Fruit fly (Drosophila melanogaster) whole organism, embryonic: ENCODE results near the gene Nup98-96.

Source experiments
- Blimp-1 ChIP-seq: fragments of 200-800 bp; sonication (Bioruptor generic); optimal IDR thresholded peaks from 3 replicates; lab custom pipeline; 2018; ENCODE audit warnings: missing biosample characterization, missing genetic modification characterization, mild to moderate bottlenecking, moderate library complexity, missing genetic modification reagents
- CG11695 ChIP-seq: fragments of 200-800 bp; sonication (Bioruptor generic); IDR thresholded peaks from 3 replicates; pipeline ENCODE4 v1.3.6; 2022; ENCODE audit warnings: missing biosample characterization, missing genetic modification characterization
- CG12391 ChIP-seq: fragments of 200-800 bp; sonication (Bioruptor generic); optimal IDR thresholded peaks from 3 replicates; lab custom pipeline; 2018; ENCODE audit warnings: missing biosample characterization, mild to moderate bottlenecking, missing genetic modification characterization, moderate library complexity
- CG15269 ChIP-seq: fragments of 200-800 bp; sonication (Bioruptor generic); optimal IDR thresholded peaks from 2 replicates; lab custom pipeline; 2018; ENCODE audit warnings: missing biosample characterization, mild to moderate bottlenecking, missing genetic modification characterization, moderate library complexity
- CG1529 ChIP-seq: fragments of 200-800 bp; sonication (Bioruptor generic); optimal IDR thresholded peaks from 3 replicates; lab custom pipeline; 2018; ENCODE audit warnings: missing biosample characterization, missing genetic modification characterization
- CG17359 ChIP-seq: fragments of 200-800 bp; sonication (Bioruptor generic); optimal IDR thresholded peaks from 3 replicates; lab custom pipeline; 2018; ENCODE audit warnings: missing biosample characterization, mild to moderate bottlenecking, missing genetic modification characterization, moderate library complexity
- CG2712 ChIP-seq: fragments of 200-800 bp; optimal IDR thresholded peaks from 3 replicates; lab custom pipeline; 2019; ENCODE audit warnings: missing biosample characterization, mild to moderate bottlenecking, missing genetic modification characterization, moderate library complexity
- CG30403 ChIP-seq: fragments of 200-800 bp; sonication (Bioruptor generic); optimal IDR thresholded peaks from 3 replicates; lab custom pipeline; 2016; ENCODE audit warnings: missing biosample characterization, missing genetic modification characterization
- CG31388 ChIP-seq: fragments of 200-800 bp; sonication (Bioruptor generic); optimal IDR thresholded peaks from 2 replicates; lab custom pipeline; 2016; ENCODE audit warnings: missing biosample characterization, missing genetic modification characterization
- CG31441 ChIP-seq: fragments of 200-800 bp; sonication (Bioruptor generic); IDR thresholded peaks from 2 replicates; pipeline ENCODE4 v1.3.6; 2022; ENCODE audit warnings: missing biosample characterization, missing genetic modification characterization
- CG3281 ChIP-seq: fragments of 200-800 bp; sonication (Bioruptor generic); optimal IDR thresholded peaks from 3 replicates; lab custom pipeline; 2017; ENCODE audit warnings: missing biosample characterization, mild to moderate bottlenecking, missing genetic modification characterization
- CG5953 ChIP-seq: fragments of 200-800 bp; sonication (Bioruptor generic); IDR thresholded peaks from 2 replicates; pipeline ENCODE4 v1.3.6; 2022; ENCODE audit warnings: missing biosample characterization, missing genetic modification characterization
- CG6689 ChIP-seq: fragments of 200-800 bp; sonication (Bioruptor generic); IDR thresholded peaks from 2 replicates; pipeline ENCODE4 v1.3.6; 2022; ENCODE audit warnings: missing biosample characterization, missing genetic modification characterization
- CG7271 ChIP-seq: fragments of 200-800 bp; sonication (Bioruptor generic); optimal IDR thresholded peaks from 2 replicates; lab custom pipeline; 2018; ENCODE audit warnings: missing biosample characterization, mild to moderate bottlenecking, missing genetic modification characterization, moderate library complexity
- CG9437 ChIP-seq: fragments of 200-800 bp; sonication (Bioruptor generic); optimal IDR thresholded peaks from 2 replicates; lab custom pipeline; 2018; ENCODE audit warnings: missing biosample characterization, mild to moderate bottlenecking, missing genetic modification characterization
- Deaf1 ChIP-seq: fragments of 200-800 bp; optimal IDR thresholded peaks from 3 replicates; lab custom pipeline; 2019; ENCODE audit warnings: missing biosample characterization, mild to moderate bottlenecking, missing genetic modification characterization, moderate library complexity
- Drgx ChIP-seq: fragments of 200-800 bp; sonication (Bioruptor generic); IDR thresholded peaks from 2 replicates; pipeline ENCODE4 v1.3.6; 2022; ENCODE audit warnings: missing biosample characterization, missing genetic modification characterization
- HLH54F ChIP-seq: fragments of 200-800 bp; sonication (Bioruptor generic); optimal IDR thresholded peaks from 3 replicates; lab custom pipeline; 2016; ENCODE audit warnings: missing biosample characterization, missing genetic modification characterization
- Hr51 ChIP-seq, 2 experiments: fragments of 200-800 bp; sonication (Bioruptor generic); optimal IDR thresholded peaks; 2 replicates in 1 of 2; 3 replicates in 1 of 2; lab custom pipeline; 2016 to 2018; ENCODE audit warnings: missing biosample characterization in 2 of 2, missing genetic modification characterization in 2 of 2, mild to moderate bottlenecking in 1 of 2, moderate library complexity in 1 of 2
- Med ChIP-seq: fragments of 200-800 bp; sonication (Bioruptor generic); peaks from one replicate; lab custom pipeline; 2016; ENCODE audit warnings: missing biosample characterization, missing genetic modification characterization, mild to moderate bottlenecking, inconsistent platforms, moderate library complexity
- Meics ChIP-seq: fragments of 200-800 bp; sonication (Bioruptor generic); optimal IDR thresholded peaks from 2 replicates; lab custom pipeline; 2017; ENCODE audit warnings: missing biosample characterization, mild to moderate bottlenecking, missing genetic modification characterization
- Oli ChIP-seq: fragments of 200-800 bp; sonication (Bioruptor generic); optimal IDR thresholded peaks from 2 replicates; lab custom pipeline; 2018; ENCODE audit warnings: missing biosample characterization, mild to moderate bottlenecking, missing genetic modification characterization, moderate library complexity
- Optix ChIP-seq: fragments of 200-800 bp; sonication (Bioruptor generic); IDR thresholded peaks from 3 replicates; pipeline ENCODE4 v1.3.6; 2022; ENCODE audit warnings: missing biosample characterization, missing genetic modification characterization
- Sox100B ChIP-seq: fragments of 200-800 bp; sonication (Bioruptor generic); optimal IDR thresholded peaks from 3 replicates; lab custom pipeline; 2018; ENCODE audit warnings: missing biosample characterization, mild to moderate bottlenecking, missing genetic modification characterization
- Sox102F ChIP-seq: fragments of 200-800 bp; sonication (Bioruptor generic); optimal IDR thresholded peaks from 2 replicates; lab custom pipeline; 2018; ENCODE audit warnings: missing biosample characterization, mild to moderate bottlenecking, missing genetic modification characterization, moderate library complexity
- Ssrp ChIP-seq: fragments of 200-800 bp; sonication (Bioruptor generic); optimal IDR thresholded peaks from 2 replicates; lab custom pipeline; 2018; ENCODE audit warnings: missing biosample characterization, mild to moderate bottlenecking, missing genetic modification characterization, moderate library complexity
- amos ChIP-seq: fragments of 200-800 bp; sonication (Bioruptor generic); IDR thresholded peaks from 2 replicates; pipeline ENCODE4 v1.3.6; 2022; ENCODE audit warnings: missing biosample characterization, missing genetic modification characterization; ENCODE audit not compliant: partially characterized antibody
- bsh ChIP-seq, 2 experiments: fragments of 200-800 bp; sonication (Bioruptor generic); optimal IDR thresholded peaks; 2 replicates each; lab custom pipeline; 2017 to 2018; ENCODE audit warnings: mild to moderate bottlenecking in 2 of 2, missing biosample characterization in 2 of 2, missing genetic modification characterization in 2 of 2, moderate library complexity in 1 of 2
- ci ChIP-seq: fragments of 200-800 bp; sonication (Bioruptor generic); IDR thresholded peaks from 3 replicates; pipeline ENCODE4 v1.3.6; 2022; ENCODE audit warnings: missing biosample characterization, missing genetic modification characterization
- dmrt99B ChIP-seq: fragments of 200-800 bp; sonication (Bioruptor generic); optimal IDR thresholded peaks from 2 replicates; lab custom pipeline; 2018; ENCODE audit warnings: missing biosample characterization, mild to moderate bottlenecking, missing genetic modification characterization, moderate library complexity
- eve ChIP-seq, 2 experiments: fragments of >200 bp; optimal IDR thresholded peaks; 2 replicates each; lab custom pipeline; 2017; ENCODE audit warnings: missing biosample characterization in 2 of 2, missing genetic modification characterization in 2 of 2
- gem ChIP-seq: fragments of 200-800 bp; sonication (Bioruptor generic); optimal IDR thresholded peaks from 2 replicates; lab custom pipeline; 2019; ENCODE audit warnings: missing biosample characterization, mild to moderate bottlenecking, missing genetic modification characterization, moderate library complexity
- gfzf ChIP-seq: fragments of 200-800 bp; sonication (Bioruptor generic); optimal IDR thresholded peaks from 2 replicates; lab custom pipeline; 2016; ENCODE audit warnings: missing biosample characterization, mild to moderate bottlenecking, missing genetic modification characterization, moderate library complexity
- gsb ChIP-seq: fragments of 200-800 bp; sonication (Bioruptor generic); IDR thresholded peaks from 2 replicates; pipeline ENCODE4 v1.3.6; 2022; ENCODE audit warnings: missing biosample characterization, missing genetic modification characterization
- insv ChIP-seq, 2 experiments: fragments of 200-800 bp; sonication (Bioruptor generic); optimal IDR thresholded peaks; 3 replicates each; lab custom pipeline; 2016 to 2018; ENCODE audit warnings: missing biosample characterization in 2 of 2, missing genetic modification characterization in 2 of 2
- lilli ChIP-seq: fragments of 200-800 bp; sonication (Bioruptor generic); optimal IDR thresholded peaks from 3 replicates; lab custom pipeline; 2016; ENCODE audit warnings: missing biosample characterization, missing genetic modification characterization
- lmd ChIP-seq: fragments of 200-800 bp; sonication (Bioruptor generic); IDR thresholded peaks from 2 replicates; pipeline ENCODE4 v1.3.6; 2022; ENCODE audit warnings: missing biosample characterization, missing genetic modification characterization
- luna ChIP-seq: fragments of 200-800 bp; sonication (Bioruptor generic); optimal IDR thresholded peaks from 2 replicates; lab custom pipeline; 2016; ENCODE audit warnings: missing biosample characterization, missing genetic modification characterization
- nau ChIP-seq: fragments of 200-800 bp; sonication (Bioruptor generic); optimal IDR thresholded peaks from 3 replicates; lab custom pipeline; 2017; ENCODE audit warnings: missing biosample characterization, mild to moderate bottlenecking, missing genetic modification characterization, missing genetic modification reagents
- nmo ChIP-seq: fragments of 200-800 bp; sonication (Bioruptor generic); optimal IDR thresholded peaks from 2 replicates; lab custom pipeline; 2018; ENCODE audit warnings: missing biosample characterization, mild to moderate bottlenecking, missing genetic modification characterization, moderate library complexity
- nom ChIP-seq: fragments of 200-800 bp; sonication (Bioruptor generic); optimal IDR thresholded peaks from 2 replicates; lab custom pipeline; 2017; ENCODE audit warnings: missing biosample characterization, missing genetic modification characterization, mild to moderate bottlenecking, moderate library complexity, missing genetic modification reagents
- org-1 ChIP-seq: fragments of 200-800 bp; sonication (Bioruptor generic); optimal IDR thresholded peaks from 2 replicates; lab custom pipeline; 2017; ENCODE audit warnings: missing biosample characterization, missing genetic modification characterization
- pan ChIP-seq, 4 experiments: fragments of >200 bp in 3 of 4; fragments of 200-800 bp in 1 of 4; sonication (Bioruptor generic) in 1 of 4; optimal IDR thresholded peaks in 3 of 4; IDR thresholded peaks in 1 of 4; 2 replicates each; pipeline versions ENCODE4 v1.3.6 to Lab custom; 2017 to 2022; ENCODE audit warnings: missing biosample characterization in 2 of 4, missing genetic modification characterization in 2 of 4, mixed read lengths in 1 of 4
- phol ChIP-seq: fragments of 200-800 bp; sonication (Bioruptor generic); optimal IDR thresholded peaks from 3 replicates; lab custom pipeline; 2018; ENCODE audit warnings: missing biosample characterization, mild to moderate bottlenecking, missing genetic modification characterization, moderate library complexity
- pros ChIP-seq: fragments of 200-800 bp; sonication (Bioruptor generic); optimal IDR thresholded peaks from 3 replicates; lab custom pipeline; 2019; ENCODE audit warnings: missing biosample characterization, mild to moderate bottlenecking, missing genetic modification characterization, moderate library complexity
- sqz ChIP-seq: fragments of 200-800 bp; sonication (Bioruptor generic); optimal IDR thresholded peaks from 3 replicates; lab custom pipeline; 2018; ENCODE audit warnings: missing biosample characterization, mild to moderate bottlenecking, missing genetic modification characterization

Gene Nup98-96

DNA sequence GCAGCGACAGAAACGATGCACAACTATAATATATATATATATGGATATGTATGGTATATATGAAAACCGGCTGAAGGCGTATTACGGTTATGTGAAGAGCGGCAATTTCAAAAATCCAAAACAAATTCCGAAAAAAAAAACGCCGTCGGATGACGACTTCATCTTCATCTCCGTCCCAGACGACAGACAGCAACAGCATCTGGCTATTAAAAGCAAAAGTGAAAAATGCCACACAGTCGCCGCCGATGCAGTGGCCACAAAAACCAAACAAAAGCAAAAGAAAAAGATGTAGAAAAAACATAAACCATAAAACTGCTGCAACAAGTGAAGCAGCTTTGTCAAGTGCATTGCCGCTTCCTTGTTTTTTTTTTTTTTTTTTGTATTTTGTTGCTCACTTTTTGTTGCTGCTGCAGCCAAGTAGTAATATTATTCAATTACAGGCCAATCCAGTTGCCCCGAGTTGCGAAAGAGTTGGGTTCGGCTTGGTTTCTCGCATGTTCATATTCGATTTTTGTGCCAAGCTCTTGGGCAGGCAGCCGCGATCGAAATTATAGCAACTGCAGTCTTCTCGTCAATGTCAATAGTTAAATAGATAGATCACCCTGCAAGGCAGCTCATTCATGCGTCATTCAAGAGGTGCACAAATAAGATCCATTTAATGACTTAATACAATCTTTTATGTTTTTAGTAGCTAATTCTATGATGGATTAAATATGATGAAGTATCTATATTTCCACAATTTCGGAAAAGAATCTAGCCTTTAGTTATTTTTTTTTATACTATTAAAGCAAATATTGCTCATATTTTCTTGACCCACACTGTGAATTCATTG is 46.6 kb downstream of the Nup98-96 start (continued):
- peak; percentile 13; the same call in 1 of the 3 replicates for TF ChIP-seq CG11695 (GFP tag; lab: Robert Waterston, UW)
- TF ChIP-seq insv (GFP tag; optimal IDR thresholded peaks at IDR 0.05; lab: Kevin White, UChicago), result no peak
- TF ChIP-seq Blimp-1 (GFP tag; lab: Kevin White, UChicago), result peak; percentile 92
- peak; percentile 73 for TF ChIP-seq dmrt99B (tag; lab: Kevin White, UChicago)
- no peak for TF ChIP-seq gsb
- TF ChIP-seq CG15269 (tag; lab: Kevin White, UChicago), result peak; percentile 31
- no peak for TF ChIP-seq pros (GFP tag; lab: Kevin White, UChicago)
- TF ChIP-seq Meics, result no peak
- peak; percentile 27 for TF ChIP-seq Oli
- TF ChIP-seq lilli, result no peak
- TF ChIP-seq gfzf (GFP tag; lab: Kevin White, UChicago), result no peak
- peak in 1 of 2 experiments; percentile 81 for TF ChIP-seq eve (GFP tag; optimal IDR thresholded peaks at IDR 0.05; lab: Kevin White, UChicago)
- TF ChIP-seq Sox102F (GFP tag; lab: Kevin White, UChicago), result peak; percentile 48
- no peak for TF ChIP-seq Deaf1 (tag; lab: Kevin White, UChicago)
- TF ChIP-seq CG3281 (GFP tag; lab: Kevin White, UChicago), result no peak
- TF ChIP-seq nom (GFP tag; lab: Kevin White, UChicago), result peak; percentile 42
- no peak for TF ChIP-seq CG2712 (tag; lab: Kevin White, UChicago)
- TF ChIP-seq Drgx (GFP tag; lab: Robert Waterston, UW), result peak; percentile 67
- TF ChIP-seq Med (GFP tag; lab: Kevin White, UChicago), result no peak
- no peak for TF ChIP-seq luna (GFP tag; lab: Kevin White, UChicago)
- no peak for TF ChIP-seq nau (GFP tag; lab: Kevin White, UChicago)
- TF ChIP-seq ci, result peak; percentile 40; the same call in 1 of the 3 replicates
- TF ChIP-seq Ssrp (tag; lab: Kevin White, UChicago), result peak; percentile 30
- no peak for TF ChIP-seq pan (optimal IDR thresholded peaks at IDR 0.05; lab: Kevin White, UChicago)
- TF ChIP-seq pan (GFP tag; optimal IDR thresholded peaks at IDR 0.05 in 1 of 2, IDR thresholded peaks at IDR 0.05 in 1 of 2), result peak in 1 of 2 experiments; percentile 21
- TF ChIP-seq gem (tag; lab: Kevin White, UChicago), result peak; percentile 52
- TF ChIP-seq HLH54F, result no peak
- TF ChIP-seq amos (GFP tag; lab: Robert Waterston, UW), result no peak
- 0 out of 2 replicates have a peak, but pooled peaks have one; percentile 35 for TF ChIP-seq CG5953
- peak; percentile 3 for TF ChIP-seq CG31388
- TF ChIP-seq CG31441 (GFP tag; lab: Robert Waterston, UW), result 0 out of 2 replicates have a peak, but pooled peaks have one; percentile 24
- TF ChIP-seq org-1 (GFP tag; lab: Kevin White, UChicago), result no peak
- TF ChIP-seq Optix (GFP tag; lab: Robert Waterston, UW), result 0 out of 3 replicates have a peak, but pooled peaks have one; percentile 11
- peak in 1 of 2 experiments; percentile 7 for TF ChIP-seq bsh (GFP tag; optimal IDR thresholded peaks at IDR 0.05; lab: Kevin White, UChicago)
- TF ChIP-seq CG7271 (tag; lab: Kevin White, UChicago), result no peak
- TF ChIP-seq Hr51 (GFP tag; optimal IDR thresholded peaks at IDR 0.05; lab: Kevin White, UChicago), result peak in 1 of 2 experiments; percentile 48
- peak; percentile 23; the same call in 1 of the 2 replicates for TF ChIP-seq CG6689 (GFP tag; lab: Robert Waterston, UW)
- TF ChIP-seq CG1529, result no peak
- no peak for TF ChIP-seq nmo
- TF ChIP-seq sqz (GFP tag; lab: Kevin White, UChicago), result peak; percentile 25
- peak; percentile 7 for TF ChIP-seq CG9437 (GFP tag; lab: Kevin White, UChicago)
- peak; percentile 25 for TF ChIP-seq CG12391 (tag; lab: Kevin White, UChicago)
- no peak for TF ChIP-seq lmd (GFP tag; lab: Robert Waterston, UW)
- TF ChIP-seq phol (tag; lab: Kevin White, UChicago), result peak; percentile 41
- TF ChIP-seq CG17359 (tag; lab: Kevin White, UChicago), result peak; percentile 7
- peak; percentile 41 for TF ChIP-seq Sox100B
- TF ChIP-seq CG30403 (GFP tag; lab: Kevin White, UChicago), result peak; percentile 15
